Fruit fly (Drosophila melanogaster) whole organism, wandering third instar larva: ENCODE results near the gene CG7542.

ENCODE experiments used
- CG32264 ChIP-seq: fragments of 200-800 bp; sonication (Bioruptor generic); optimal IDR thresholded peaks from 2 replicates; lab custom pipeline; 2016; ENCODE audit warnings: missing biosample characterization, missing genetic modification characterization
- CG9705 ChIP-seq: fragments of 200-800 bp; sonication (Bioruptor generic); optimal IDR thresholded peaks from 2 replicates; lab custom pipeline; 2018; ENCODE audit warnings: missing biosample characterization, mild to moderate bottlenecking, missing genetic modification characterization
- CrebA ChIP-seq: fragments of 200-800 bp; sonication (Bioruptor generic); optimal IDR thresholded peaks from 2 replicates; lab custom pipeline; 2016; ENCODE audit warnings: missing biosample characterization, mild to moderate bottlenecking, missing genetic modification characterization, borderline replicate concordance
- Dfd ChIP-seq: fragments of >200 bp; optimal IDR thresholded peaks from 2 replicates; lab custom pipeline; 2017; ENCODE audit warnings: missing biosample characterization, missing genetic modification characterization
- Dif ChIP-seq: fragments of 200-275, 200-300 bp; sonication (Bioruptor generic); optimal IDR thresholded peaks from 2 replicates; lab custom pipeline; 2018; ENCODE audit warnings: missing biosample characterization, missing genetic modification characterization; ENCODE audit not compliant: partially characterized antibody
- GATAd ChIP-seq: sonication (Bioruptor generic); optimal IDR thresholded peaks from 2 replicates; lab custom pipeline; 2016; ENCODE audit warnings: missing biosample characterization, missing genetic modification characterization
- HLH106 ChIP-seq: fragments of 200-800 bp; optimal IDR thresholded peaks from 3 replicates; lab custom pipeline; 2019; ENCODE audit warnings: missing biosample characterization, mild to moderate bottlenecking, missing genetic modification characterization, moderate library complexity
- Hnf4 ChIP-seq: fragments of 200-800 bp; sonication (Bioruptor generic); optimal IDR thresholded peaks from 2 replicates; lab custom pipeline; 2016; ENCODE audit warnings: missing biosample characterization, mild to moderate bottlenecking, missing genetic modification characterization
- Hr78 ChIP-seq: fragments of >200 bp; optimal IDR thresholded peaks from 2 replicates; lab custom pipeline; 2017; ENCODE audit warnings: missing biosample characterization, missing genetic modification characterization
- Hr83 ChIP-seq: fragments of 200-300 bp; sonication (Bioruptor generic); optimal IDR thresholded peaks from 2 replicates; lab custom pipeline; 2016; ENCODE audit warnings: missing biosample characterization, mild to moderate bottlenecking, missing genetic modification characterization, moderate library complexity; ENCODE audit not compliant: poor library complexity, severe bottlenecking
- Jra ChIP-seq: sonication (Bioruptor generic); optimal IDR thresholded peaks from 2 replicates; lab custom pipeline; 2016; ENCODE audit warnings: missing biosample characterization, missing genetic modification characterization
- Myc ChIP-seq: fragments of >200 bp; optimal IDR thresholded peaks from 2 replicates; lab custom pipeline; 2017
- N ChIP-seq: fragments of >200 bp; optimal IDR thresholded peaks from 2 replicates; lab custom pipeline; 2018; ENCODE audit warnings: missing biosample characterization, missing external identifiers, missing genetic modification characterization
- OdsH ChIP-seq: fragments of 200-800 bp; sonication (Bioruptor generic); optimal IDR thresholded peaks from 2 replicates; lab custom pipeline; 2016; ENCODE audit warnings: missing biosample characterization, mild to moderate bottlenecking, missing genetic modification characterization
- Rel ChIP-seq, 2 experiments: fragments of 200-800 bp; sonication (Bioruptor generic) in 1 of 2; optimal IDR thresholded peaks; 2 replicates in 1 of 2; 3 replicates in 1 of 2; lab custom pipeline; 2016 to 2019; ENCODE audit warnings: mild to moderate bottlenecking in 2 of 2, missing biosample characterization in 2 of 2, missing genetic modification characterization in 2 of 2, moderate library complexity in 1 of 2
- Sp1 ChIP-seq: fragments of 200-800 bp; sonication (Bioruptor generic); optimal IDR thresholded peaks from 3 replicates; lab custom pipeline; 2019; ENCODE audit warnings: missing biosample characterization, mild to moderate bottlenecking, missing genetic modification characterization, moderate library complexity
- Vsx2 ChIP-seq: fragments of 200-300, 225-300 bp; sonication (Bioruptor generic); optimal IDR thresholded peaks from 2 replicates; lab custom pipeline; 2018; ENCODE audit warnings: missing biosample characterization, missing genetic modification characterization; ENCODE audit not compliant: partially characterized antibody
- br ChIP-seq: fragments of 200-800 bp; sonication (Bioruptor generic); optimal IDR thresholded peaks from 2 replicates; lab custom pipeline; 2016; ENCODE audit warnings: missing biosample characterization, missing genetic modification characterization
- dl ChIP-seq, 2 experiments: fragments of 175-275, 200-275 bp in 1 of 2; fragments of 200-275 bp in 1 of 2; sonication (Bioruptor generic); optimal IDR thresholded peaks; lab custom pipeline; 2018; ENCODE audit warnings: mild to moderate bottlenecking in 2 of 2, missing biosample characterization in 2 of 2, missing genetic modification characterization in 2 of 2, moderate library complexity in 2 of 2; ENCODE audit not compliant: partially characterized antibody in 2 of 2, insufficient read depth in 1 of 2
- dmrt93B ChIP-seq: fragments of 200-800 bp; sonication (Bioruptor generic); optimal IDR thresholded peaks from 2 replicates; lab custom pipeline; 2018; ENCODE audit warnings: missing biosample characterization, mild to moderate bottlenecking, missing genetic modification characterization
- dsf ChIP-seq: sonication (Bioruptor generic); optimal IDR thresholded peaks from 2 replicates; lab custom pipeline; 2016; ENCODE audit warnings: missing biosample characterization, missing genetic modification characterization, borderline replicate concordance
- ey ChIP-seq: fragments of 200-800 bp; sonication (Bioruptor generic); optimal IDR thresholded peaks from 2 replicates; lab custom pipeline; 2016; ENCODE audit warnings: missing biosample characterization, missing genetic modification characterization
- foxo ChIP-seq, 2 experiments: fragments of 200-800 bp; sonication (Bioruptor generic); optimal IDR thresholded peaks; 2 replicates in 1 of 2; 3 replicates in 1 of 2; lab custom pipeline; 2016 to 2017; ENCODE audit warnings: missing biosample characterization in 2 of 2, missing genetic modification characterization in 2 of 2
- fru ChIP-seq: fragments of 200-800 bp; sonication (Bioruptor generic); optimal IDR thresholded peaks from 3 replicates; lab custom pipeline; 2016; ENCODE audit warnings: missing biosample characterization, mild to moderate bottlenecking, missing genetic modification characterization
- h ChIP-seq: fragments of 200-800 bp; sonication (Bioruptor generic); optimal IDR thresholded peaks from 3 replicates; lab custom pipeline; 2016; ENCODE audit warnings: missing biosample characterization, mild to moderate bottlenecking, missing genetic modification characterization
- jim ChIP-seq: fragments of 175-275, 200-325 bp; sonication (Bioruptor generic); optimal IDR thresholded peaks from 2 replicates; lab custom pipeline; 2016; ENCODE audit warnings: missing biosample characterization, mild to moderate bottlenecking, missing genetic modification characterization
- lola ChIP-seq: fragments of >200 bp; optimal IDR thresholded peaks from 2 replicates; lab custom pipeline; 2017; ENCODE audit warnings: missing biosample characterization, missing genetic modification characterization
- pan ChIP-seq: fragments of >200 bp; optimal IDR thresholded peaks from 2 replicates; lab custom pipeline; 2017
- psq ChIP-seq: fragments of 200-800 bp; sonication (Bioruptor generic); optimal IDR thresholded peaks from 3 replicates; lab custom pipeline; 2017; ENCODE audit warnings: missing biosample characterization, mild to moderate bottlenecking, missing genetic modification characterization, moderate library complexity
- sage ChIP-seq: fragments of 200-800 bp; sonication (Bioruptor generic); optimal IDR thresholded peaks from 2 replicates; lab custom pipeline; 2016; ENCODE audit warnings: missing biosample characterization, mild to moderate bottlenecking, missing genetic modification characterization
- sv ChIP-seq: fragments of 200-800 bp; sonication (Bioruptor generic); optimal IDR thresholded peaks from 3 replicates; lab custom pipeline; 2016; ENCODE audit warnings: missing biosample characterization, missing genetic modification characterization
- usp ChIP-seq: fragments of >200 bp; optimal IDR thresholded peaks from 2 replicates; lab custom pipeline; 2017; ENCODE audit warnings: missing biosample characterization, missing genetic modification characterization
- woc ChIP-seq: sonication (Bioruptor generic); optimal IDR thresholded peaks from 2 replicates; lab custom pipeline; 2016; ENCODE audit warnings: missing biosample characterization, mild to moderate bottlenecking, missing genetic modification characterization

Gene CG7542

dm6 chr3L:17538250-17538649, 11.4 kb upstream of the CG7542 start:
- TF ChIP-seq Myc (lab: Kevin White, UChicago) (no peak), pan (lab: Kevin White, UChicago) (no peak), lola (GFP tag; lab: Kevin White, UChicago) (no peak), Hnf4 (GFP tag; lab: Kevin White, UChicago) (no peak), dmrt93B (GFP tag; lab: Kevin White, UChicago) (no peak), usp (GFP tag; lab: Kevin White, UChicago) (no peak), fru (GFP tag; lab: Kevin White, UChicago) (no peak), HLH106 (tag; lab: Kevin White, UChicago) (no peak), ey (GFP tag; lab: Kevin White, UChicago) (no peak), N (no peak), CG32264 (GFP tag; lab: Kevin White, UChicago) (no peak), foxo (GFP tag; optimal IDR thresholded peaks at IDR 0.05; lab: Kevin White, UChicago) (no peak), h (GFP tag; lab: Kevin White, UChicago) (no peak), CrebA (GFP tag; lab: Kevin White, UChicago) (no peak), sage (no peak), jim (GFP tag; lab: Kevin White, UChicago) (no peak), GATAd (GFP tag; lab: Kevin White, UChicago) (no peak)

dm6 chr3L:17538907-17539306, 10.7 kb upstream of the CG7542 start:
- TF ChIP-seq Dif (GFP tag; lab: Kevin White, UChicago) (no peak), N (no peak), Rel (GFP tag; optimal IDR thresholded peaks at IDR 0.05; lab: Kevin White, UChicago) (no peak), Rel (tag; optimal IDR thresholded peaks at IDR 0.05; lab: Kevin White, UChicago) (peak; percentile 72), Hr83 (GFP tag; lab: Kevin White, UChicago) (no peak), sv (GFP tag; lab: Kevin White, UChicago) (no peak), OdsH (no peak)

dm6 chr3L:17540004-17540403, 9.6 kb upstream of the CG7542 start:
- TF ChIP-seq Hnf4 (GFP tag; lab: Kevin White, UChicago) (no peak), jim (GFP tag; lab: Kevin White, UChicago) (no peak), pan (lab: Kevin White, UChicago) (no peak), Dif (GFP tag; lab: Kevin White, UChicago) (no peak), OdsH (no peak), psq (no peak), h (GFP tag; lab: Kevin White, UChicago) (no peak), CG9705 (GFP tag; lab: Kevin White, UChicago) (no peak), Jra (GFP tag; lab: Kevin White, UChicago) (no peak), Hr83 (GFP tag; lab: Kevin White, UChicago) (no peak), Vsx2 (GFP tag; lab: Kevin White, UChicago) (no peak), usp (GFP tag; lab: Kevin White, UChicago) (no peak), Myc (lab: Kevin White, UChicago) (no peak), Sp1 (GFP tag; lab: Kevin White, UChicago) (no peak), Hr78 (no peak), woc (GFP tag; lab: Kevin White, UChicago) (no peak), CrebA (GFP tag; lab: Kevin White, UChicago) (no peak), dl (GFP tag; optimal IDR thresholded peaks at IDR 0.05; lab: Kevin White, UChicago; ENCODE audit: insufficient read depth in 1 of 2, partially characterized antibody in 2 of 2) (no peak), sage (no peak), fru (GFP tag; lab: Kevin White, UChicago) (no peak)

dm6 chr3L:17555794-17556193, 6.2 kb downstream of the CG7542 start:
- TF ChIP-seq h (GFP tag; lab: Kevin White, UChicago) (no peak), dl (GFP tag; optimal IDR thresholded peaks at IDR 0.05; lab: Kevin White, UChicago; ENCODE audit: insufficient read depth in 1 of 2, partially characterized antibody in 2 of 2) (no peak), Dfd (GFP tag; lab: Kevin White, UChicago) (no peak), Rel (GFP tag; optimal IDR thresholded peaks at IDR 0.05; lab: Kevin White, UChicago) (no peak), Rel (tag; optimal IDR thresholded peaks at IDR 0.05; lab: Kevin White, UChicago) (no peak), br (no peak), CG9705 (GFP tag; lab: Kevin White, UChicago) (no peak), Dif (GFP tag; lab: Kevin White, UChicago) (no peak), Vsx2 (GFP tag; lab: Kevin White, UChicago) (no peak), dsf (GFP tag; lab: Kevin White, UChicago) (no peak), woc (GFP tag; lab: Kevin White, UChicago) (no peak), Hnf4 (GFP tag; lab: Kevin White, UChicago) (no peak)
